Worm (Caenorhabditis elegans): Measurements from ENCODE around the gene nsy-4.

DNA sequence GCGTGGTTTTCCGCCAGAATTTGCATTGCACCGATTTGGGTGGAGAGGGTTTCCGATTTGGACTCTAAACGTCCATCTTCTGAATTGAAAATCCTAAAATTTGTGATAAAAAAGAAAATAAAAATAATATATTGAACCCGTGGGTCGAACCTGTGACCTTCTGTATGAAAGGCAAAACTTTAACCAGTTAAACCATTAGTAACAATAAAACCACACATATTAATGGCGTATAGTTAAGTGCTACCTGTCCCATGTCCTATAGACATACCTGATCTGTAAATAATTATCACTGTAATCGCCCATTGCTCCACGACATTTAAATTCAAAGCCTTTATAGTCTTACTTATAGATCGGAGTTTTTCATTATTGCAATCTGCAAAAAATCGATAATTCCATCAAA, 4.2 kb downstream of the nsy-4 start:
- TF ChIP-seq elt-3 (tag; optimal IDR thresholded peaks at IDR 0.05), result no peak
- no peak for TF ChIP-seq ztf-1 (GFP tag; conservative IDR thresholded peaks at IDR 0.05)
- no peak for TF ChIP-seq ama-1 (optimal IDR thresholded peaks at IDR 0.05)
- TF ChIP-seq nhr-6 (tag; optimal IDR thresholded peaks at IDR 0.05), result no peak
- TF ChIP-seq mdl-1 (tag; optimal IDR thresholded peaks at IDR 0.05), result no peak
- TF ChIP-seq ceh-82 (tag; optimal IDR thresholded peaks at IDR 0.05), result no peak
- TF ChIP-seq mab-5 (tag; optimal IDR thresholded peaks at IDR 0.05), result no peak
- TF ChIP-seq crh-2 (tag; optimal IDR thresholded peaks at IDR 0.05), result no peak
- no peak for TF ChIP-seq nhr-11 (tag; optimal IDR thresholded peaks at IDR 0.05)
- TF ChIP-seq aly-2 (tag; optimal IDR thresholded peaks at IDR 0.05), result no peak
- TF ChIP-seq R02D3.7 (tag; optimal IDR thresholded peaks at IDR 0.05), result no peak
